Fruit fly (Drosophila melanogaster): Measurements from ENCODE around the gene RpS28b.

dm6 chrX:9551179-9551578 lies 3.2 kb upstream of the RpS28b start:
- TF ChIP-seq CG8478 (optimal IDR thresholded peaks at IDR 0.05) (no peak), CTCF (optimal IDR thresholded peaks at IDR 0.05) (no peak)

Data from S2 (cell line).